Worm (Caenorhabditis elegans): ENCODE measurements around the gene arrd-18.

ce11 chrV:3351266-3351665 is 39.3 kb upstream of the arrd-18 start, which contains the start of gene str-63:
- TF ChIP-seq lim-7 (GFP tag; IDR thresholded peaks at IDR 0.05): no peak
- TF ChIP-seq nhr-237 (tag; optimal IDR thresholded peaks at IDR 0.05): no peak
- no peak for TF ChIP-seq egl-43 (GFP tag; IDR thresholded peaks at IDR 0.05)
- TF ChIP-seq cey-2 (tag; optimal IDR thresholded peaks at IDR 0.05; ENCODE audit: borderline replicate concordance, insufficient read depth): no peak
- TF ChIP-seq ama-1 (optimal IDR thresholded peaks at IDR 0.05): no peak
- no peak for TF ChIP-seq dve-1 (tag; optimal IDR thresholded peaks at IDR 0.05; ENCODE audit: insufficient read depth)
- no peak for TF ChIP-seq ztf-11 (tag; optimal IDR thresholded peaks at IDR 0.05)
- TF ChIP-seq mdt-29 (GFP tag; IDR thresholded peaks at IDR 0.05): no peak
- no peak for TF ChIP-seq rbr-2 (tag; optimal IDR thresholded peaks at IDR 0.05)
- TF ChIP-seq saeg-2 (GFP tag; IDR thresholded peaks at IDR 0.05): no peak
- no peak for TF ChIP-seq skn-1 (tag; optimal IDR thresholded peaks at IDR 0.05)
- TF ChIP-seq Y48G9A.11 (GFP tag; IDR thresholded peaks at IDR 0.05): no peak
- no peak for TF ChIP-seq mdl-1 (tag; optimal IDR thresholded peaks at IDR 0.05)

All from whole organism, L4 larva.